Worm (Caenorhabditis elegans) whole organism, midembryonic: ENCODE results near the gene Y45F10D.16.

Experiments
- T22C8.4 ChIP-seq: fragments of 200-800 bp; sonication (Bioruptor generic); IDR thresholded peaks from 2 replicates; pipeline ENCODE4 v1.3.6; 2022; ENCODE audit warnings: missing genetic modification characterization, missing compliant biosample characterization
- cog-1 ChIP-seq: sonication (generic microtip); optimal IDR thresholded peaks from 2 replicates; lab custom pipeline; 2016; ENCODE audit warnings: missing genetic modification characterization, missing compliant biosample characterization
- flt-1 ChIP-seq: fragments of 200-800 bp; sonication (Bioruptor generic); IDR thresholded peaks from 2 replicates; pipeline ENCODE4 v1.3.6; 2022; ENCODE audit warnings: missing genetic modification characterization, missing compliant biosample characterization
- med-1 ChIP-seq: sonication (generic microtip); optimal IDR thresholded peaks from 2 replicates; lab custom pipeline; 2017; ENCODE audit warnings: missing genetic modification characterization, mild to moderate bottlenecking, missing compliant biosample characterization, antibody characterized with exemption, missing genetic modification reagents; ENCODE audit not compliant: insufficient read depth
- ref-1 ChIP-seq: fragments of 200-800 bp; sonication (Bioruptor generic); conservative IDR thresholded peaks from 2 replicates; pipeline ENCODE4 v1.3.6; 2022; ENCODE audit warnings: missing genetic modification reagents, missing genetic modification characterization, missing compliant biosample characterization
- tab-1 ChIP-seq: fragments of 200-800 bp; sonication (Bioruptor generic); IDR thresholded peaks from 2 replicates; pipeline ENCODE4 v1.3.6; 2022; ENCODE audit warnings: missing genetic modification characterization, missing compliant biosample characterization
- ztf-23 ChIP-seq: fragments of 200-800 bp; sonication (Bioruptor generic); IDR thresholded peaks from 2 replicates; pipeline ENCODE4 v1.3.6; 2022; ENCODE audit warnings: missing genetic modification reagents, missing genetic modification characterization, missing compliant biosample characterization
- ztf-29 ChIP-seq: fragments of 200-800 bp; sonication (Bioruptor generic); IDR thresholded peaks from 2 replicates; pipeline ENCODE4 v1.3.6; 2022; ENCODE audit warnings: missing genetic modification reagents, missing genetic modification characterization, missing compliant biosample characterization

ce11 chrIV:13778710-13779109, 2.5 kb downstream of the Y45F10D.16 start, which contains the start of gene gly-10:
- no peak for TF ChIP-seq ztf-29 (GFP tag; lab: Robert Waterston, UW)
- TF ChIP-seq ref-1 (GFP tag; lab: Robert Waterston, UW) = no peak
- TF ChIP-seq cog-1 = no peak
- TF ChIP-seq flt-1 (GFP tag; lab: Robert Waterston, UW) = no peak
- TF ChIP-seq ztf-23 (GFP tag; lab: Robert Waterston, UW) = no peak
- TF ChIP-seq T22C8.4 (GFP tag; lab: Robert Waterston, UW) = no peak
- no peak for TF ChIP-seq med-1
- TF ChIP-seq tab-1 (GFP tag; lab: Robert Waterston, UW) = no peak
